Worm (Caenorhabditis elegans) whole organism, L4/young adult: ENCODE measurements around the gene aat-6.

Experiments used
- W03F9.2 ChIP-seq: fragments of 150-350 bp; optimal IDR thresholded peaks from 2 replicates; lab custom pipeline; 2014; ENCODE audit warnings: missing biosample characterization, missing genetic modification characterization
- him-1 ChIP-seq: sonication (generic microtip); optimal IDR thresholded peaks from 2 replicates; lab custom pipeline; 2016; ENCODE audit warnings: missing genotype, missing genetic modification reagents, missing genetic modification characterization, missing compliant biosample characterization

DNA sequence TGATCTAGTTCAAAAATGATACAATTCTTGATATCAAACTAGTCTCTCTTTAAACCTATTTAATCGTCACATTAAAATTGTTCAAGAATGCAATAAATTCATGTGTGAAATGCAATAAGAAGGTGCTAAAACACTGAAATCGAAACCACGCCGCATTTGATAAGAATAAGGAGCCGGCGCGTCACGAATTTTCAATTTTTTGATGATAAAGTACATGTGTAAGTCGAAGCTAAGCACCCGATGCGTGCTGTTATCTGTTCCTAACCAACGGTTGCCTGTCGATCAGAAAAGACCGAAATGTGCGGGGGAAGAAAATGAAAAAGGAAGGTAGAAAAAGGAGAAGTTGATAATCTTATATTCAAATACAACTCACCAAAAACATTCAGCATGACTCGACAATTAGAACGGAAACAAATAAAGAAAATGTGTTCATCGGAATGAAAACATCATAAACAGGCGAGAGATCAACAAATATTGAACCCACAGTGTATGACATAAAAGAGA lies at the start of gene aat-6:
- TF ChIP-seq him-1 (tag; lab: Kevin White, UChicago) (no peak), W03F9.2 (tag; lab: Kevin White, UChicago) (no peak)
